Worm (Caenorhabditis elegans) whole organism, mixed stage, embryonic: Measurements from ENCODE around the gene gars-1.

Experiments
- bed-3 ChIP-seq: fragments of 200-800 bp; sonication (Bioruptor generic); optimal IDR thresholded peaks from 3 replicates; lab custom pipeline; 2018; ENCODE audit warnings: mild to moderate bottlenecking, missing genetic modification characterization, moderate library complexity, missing compliant biosample characterization
- cnd-1 ChIP-seq: fragments of 200-800 bp; sonication (Bioruptor generic); optimal IDR thresholded peaks from 2 replicates; lab custom pipeline; 2018; ENCODE audit warnings: mild to moderate bottlenecking, missing genetic modification characterization, missing compliant biosample characterization
- drap-1 ChIP-seq: fragments of 200-800 bp; sonication (Bioruptor generic); optimal IDR thresholded peaks from 3 replicates; lab custom pipeline; 2018; ENCODE audit warnings: mild to moderate bottlenecking, missing genetic modification characterization, missing compliant biosample characterization
- elt-1 ChIP-seq: sonication (generic microtip); optimal IDR thresholded peaks from 2 replicates; lab custom pipeline; 2017; ENCODE audit warnings: missing genetic modification characterization, mild to moderate bottlenecking, missing compliant biosample characterization, antibody characterized with exemption, moderate library complexity, borderline replicate concordance; ENCODE audit not compliant: insufficient read depth
- hlh-1 ChIP-seq: fragments of 150-350 bp; optimal IDR thresholded peaks from 2 replicates; lab custom pipeline; 2014; ENCODE audit warnings: missing biosample characterization, missing genetic modification reagents, missing genetic modification characterization
- lin-13 ChIP-seq: fragments of 150-350 bp; optimal IDR thresholded peaks from 2 replicates; lab custom pipeline; 2014; ENCODE audit warnings: missing biosample characterization, missing genetic modification characterization
- lsy-2 ChIP-seq: fragments of 150-350 bp; optimal IDR thresholded peaks from 2 replicates; lab custom pipeline; 2014; ENCODE audit warnings: missing biosample characterization, missing genetic modification characterization
- mep-1 ChIP-seq: fragments of 150-350 bp; optimal IDR thresholded peaks from 2 replicates; lab custom pipeline; 2017; ENCODE audit warnings: missing biosample characterization, missing genetic modification reagents, missing genetic modification characterization, inconsistent platforms
- nhr-12 ChIP-seq: fragments of 150-350 bp; optimal IDR thresholded peaks from 2 replicates; lab custom pipeline; 2014; ENCODE audit warnings: missing biosample characterization, missing genetic modification characterization
- nhr-76 ChIP-seq: sonication (generic microtip); optimal IDR thresholded peaks from 2 replicates; lab custom pipeline; 2017; ENCODE audit warnings: missing biosample characterization, missing genetic modification characterization
- pha-4 ChIP-seq: fragments of 150-350 bp; optimal IDR thresholded peaks from 2 replicates; lab custom pipeline; 2018; ENCODE audit warnings: missing biosample characterization, missing genetic modification reagents, missing genetic modification characterization
- unc-120 ChIP-seq: sonication (generic microtip); optimal IDR thresholded peaks from 2 replicates; lab custom pipeline; 2017; ENCODE audit warnings: missing genetic modification characterization, missing compliant biosample characterization; ENCODE audit not compliant: poor library complexity, severe bottlenecking
- unc-39 ChIP-seq: fragments of 150-350 bp; optimal IDR thresholded peaks from 2 replicates; lab custom pipeline; 2014; ENCODE audit warnings: missing biosample characterization, missing genetic modification characterization

DNA sequence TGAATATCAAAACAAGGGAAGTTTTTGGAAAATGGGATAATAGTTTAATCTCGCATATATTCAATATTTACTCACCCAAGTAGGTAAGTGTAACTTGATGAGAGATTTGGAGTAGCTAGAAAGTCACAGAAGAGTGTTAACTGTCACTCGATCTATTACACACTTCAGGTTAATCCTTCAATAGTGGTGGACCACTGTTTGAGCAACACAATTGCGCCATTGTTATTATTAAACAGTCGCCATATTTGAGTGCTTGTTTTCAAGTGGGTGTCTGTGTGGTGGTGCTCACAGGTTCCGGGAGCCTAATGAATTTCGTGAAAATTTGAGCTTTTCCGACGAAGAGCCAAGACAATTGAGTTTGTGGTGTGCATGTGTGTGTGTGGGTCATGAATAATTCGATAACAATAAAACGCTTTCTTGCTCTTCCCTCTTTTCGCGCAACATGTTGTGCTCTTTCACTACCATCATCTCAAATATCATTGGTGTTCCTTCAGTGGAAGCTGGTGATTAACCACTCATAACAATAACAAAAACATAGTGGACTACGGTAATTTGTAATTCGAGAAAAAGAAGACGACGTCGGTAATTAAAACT, 24.4 kb downstream of the gars-1 start:
- no peak for TF ChIP-seq mep-1 (tag; lab: Kevin White, UChicago)
- no peak for TF ChIP-seq nhr-76 (tag; lab: Kevin White, UChicago)
- TF ChIP-seq unc-120: no peak
- TF ChIP-seq bed-3: no peak
- no peak for TF ChIP-seq nhr-12
- TF ChIP-seq lin-13: no peak
- no peak for TF ChIP-seq unc-39 (tag; lab: Kevin White, UChicago)
- TF ChIP-seq hlh-1 (tag; lab: Kevin White, UChicago): no peak
- TF ChIP-seq elt-1 (tag; lab: Kevin White, UChicago): no peak
- TF ChIP-seq drap-1 (GFP tag; lab: Kevin White, UChicago): no peak
- no peak for TF ChIP-seq pha-4 (tag; lab: Kevin White, UChicago)
- TF ChIP-seq lsy-2 (tag; lab: Kevin White, UChicago): no peak
- no peak for TF ChIP-seq cnd-1 (tag; lab: Kevin White, UChicago)
